Fruit fly (Drosophila melanogaster): ENCODE data around the gene CG42245.

CG42245 gene

DNA sequence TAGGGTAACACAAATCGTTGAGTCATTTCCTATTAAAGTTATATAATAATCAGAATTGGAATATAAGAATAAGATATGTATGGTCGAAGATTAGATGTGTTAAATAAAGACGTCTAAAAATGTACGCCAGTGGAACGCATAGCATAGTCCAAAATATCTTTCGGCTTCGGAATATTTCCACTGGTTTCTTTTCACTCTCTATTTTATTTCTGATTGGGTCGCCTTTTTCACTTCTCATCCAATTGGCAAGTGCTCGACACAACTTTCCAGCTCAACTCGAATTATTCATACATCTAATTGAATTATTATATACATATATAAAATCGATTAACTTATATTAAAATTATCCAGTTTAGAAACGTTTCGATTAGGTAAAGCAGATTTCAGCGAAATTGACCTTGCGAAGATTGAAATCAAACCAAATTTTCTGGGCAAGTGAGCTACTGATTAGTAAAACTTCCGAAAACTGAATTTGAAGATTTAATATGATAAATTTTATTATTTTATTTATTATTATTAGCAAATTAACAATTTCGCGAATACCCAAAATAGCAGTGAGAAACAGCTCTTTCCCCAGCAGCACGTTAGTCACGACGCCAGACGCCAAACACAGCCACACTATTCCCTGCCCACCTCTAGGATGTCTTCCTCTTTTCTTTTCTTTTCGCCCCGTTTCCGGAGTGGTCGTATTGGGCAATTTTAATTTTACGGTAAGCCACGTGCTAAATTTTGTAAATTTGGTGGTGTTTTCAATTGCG lies 44.5 kb upstream of the CG42245 start, which contains the start of gene RpL8 (continued):
- peak; percentile 64; the same call in 1 of the 2 replicates for TF ChIP-seq Ptx1 (GFP tag; IDR thresholded peaks at IDR 0.05)
- peak; percentile 42; the same call in 1 of the 2 replicates for TF ChIP-seq rib (GFP tag; IDR thresholded peaks at IDR 0.05)
- TF ChIP-seq Ada2b (GFP tag; IDR thresholded peaks at IDR 0.05) = peak; percentile 63
- TF ChIP-seq tio (GFP tag; optimal IDR thresholded peaks at IDR 0.05) = peak; percentile 53
- TF ChIP-seq CG17612 (GFP tag; IDR thresholded peaks at IDR 0.05) = 0 out of 2 replicates have a peak, but pooled peaks have one; percentile 25
- TF ChIP-seq Sox100B (GFP tag; optimal IDR thresholded peaks at IDR 0.05) = peak; percentile 73
- TF ChIP-seq CG17359 (tag; optimal IDR thresholded peaks at IDR 0.05) = peak; percentile 77
- TF ChIP-seq CG12236 (GFP tag; optimal IDR thresholded peaks at IDR 0.05) = peak; percentile 42
- TF ChIP-seq p53 (GFP tag; optimal IDR thresholded peaks at IDR 0.05) = peak; percentile 73
- peak; percentile 53 for TF ChIP-seq unc-4 (GFP tag; IDR thresholded peaks at IDR 0.05; ENCODE audit: partially characterized antibody)
- peak; percentile 26 for TF ChIP-seq CG8924 (tag; optimal IDR thresholded peaks at IDR 0.05)
- TF ChIP-seq CG4617 (GFP tag; optimal IDR thresholded peaks at IDR 0.05; ENCODE audit: borderline replicate concordance) = peak; percentile 68
- peak; percentile 62 for TF ChIP-seq Antp (GFP tag; optimal IDR thresholded peaks at IDR 0.05)
- peak; percentile 61 for TF ChIP-seq fd102C (GFP tag; optimal IDR thresholded peaks at IDR 0.05)
- peak; percentile 57 for TF ChIP-seq vfl (GFP tag; optimal IDR thresholded peaks at IDR 0.05)
- TF ChIP-seq Myb (GFP tag; optimal IDR thresholded peaks at IDR 0.05) = peak; percentile 51
- peak; percentile 74 for TF ChIP-seq Dad (GFP tag; optimal IDR thresholded peaks at IDR 0.05)
- peak; percentile 80 for TF ChIP-seq CHES-1-like (GFP tag; optimal IDR thresholded peaks at IDR 0.05)
- TF ChIP-seq psq (GFP tag; optimal IDR thresholded peaks at IDR 0.05) = peak; percentile 66
- peak; percentile 72 for TF ChIP-seq ewg (GFP tag; optimal IDR thresholded peaks at IDR 0.05)
- TF ChIP-seq mam (GFP tag; optimal IDR thresholded peaks at IDR 0.05) = peak; percentile 61
- TF ChIP-seq CG10959 (GFP tag; IDR thresholded peaks at IDR 0.05) = peak; percentile 63
- peak; percentile 64; the same call in 1 of the 2 replicates for TF ChIP-seq ham (GFP tag; IDR thresholded peaks at IDR 0.05)
- TF ChIP-seq HmgD (GFP tag; optimal IDR thresholded peaks at IDR 0.05) = peak; percentile 79
- no peak for TF ChIP-seq nerfin-2 (GFP tag; IDR thresholded peaks at IDR 0.05; ENCODE audit: partially characterized antibody)
- TF ChIP-seq D19B (GFP tag; optimal IDR thresholded peaks at IDR 0.05) = peak; percentile 58
- no peak for TF ChIP-seq Tbp (GFP tag; optimal IDR thresholded peaks at IDR 0.05)
- peak; percentile 62 for TF ChIP-seq CTCF (GFP tag; optimal IDR thresholded peaks at IDR 0.05)
- TF ChIP-seq CG31224 (GFP tag; IDR thresholded peaks at IDR 0.05) = peak; percentile 67
- peak; percentile 95 for TF ChIP-seq CG17912 (GFP tag; optimal IDR thresholded peaks at IDR 0.05)
- TF ChIP-seq CG7987 (GFP tag; optimal IDR thresholded peaks at IDR 0.05) = peak; percentile 97
- no peak for TF ChIP-seq tll (GFP tag; optimal IDR thresholded peaks at IDR 0.05)
- TF ChIP-seq mld (GFP tag; IDR thresholded peaks at IDR 0.05; ENCODE audit: partially characterized antibody) = no peak
- TF ChIP-seq gsb (GFP tag; IDR thresholded peaks at IDR 0.05) = peak; percentile 57
- peak; percentile 77 for TF ChIP-seq CG11696 (GFP tag; IDR thresholded peaks at IDR 0.05)
- no peak for TF ChIP-seq hkb (optimal IDR thresholded peaks at IDR 0.05)
- TF ChIP-seq hkb (GFP tag; IDR thresholded peaks at IDR 0.05) = peak; percentile 86
- TF ChIP-seq nau (GFP tag; optimal IDR thresholded peaks at IDR 0.05) = peak; percentile 88
- peak; percentile 58 for TF ChIP-seq CG4730 (GFP tag; IDR thresholded peaks at IDR 0.05)
- peak; percentile 74; the same call in 1 of the 2 replicates for TF ChIP-seq CG32772 (GFP tag; IDR thresholded peaks at IDR 0.05)
- TF ChIP-seq Rx (GFP tag; IDR thresholded peaks at IDR 0.05) = peak; percentile 80
- TF ChIP-seq CG14965 (GFP tag; optimal IDR thresholded peaks at IDR 0.05; ENCODE audit: borderline replicate concordance) = peak; percentile 17
- TF ChIP-seq sug (tag; optimal IDR thresholded peaks at IDR 0.05) = peak; percentile 79
- no peak for TF ChIP-seq CG8765 (GFP tag; IDR thresholded peaks at IDR 0.05)
- no peak for TF ChIP-seq Hr39 (optimal IDR thresholded peaks at IDR 0.05)
- TF ChIP-seq ase (GFP tag; IDR thresholded peaks at IDR 0.05) = peak; percentile 87
- peak; percentile 66 for TF ChIP-seq lmd (GFP tag; IDR thresholded peaks at IDR 0.05)
- peak; percentile 71 for TF ChIP-seq ttk (GFP tag; IDR thresholded peaks at IDR 0.05)
- peak; percentile 66 for TF ChIP-seq salm (tag; optimal IDR thresholded peaks at IDR 0.05)
- peak; percentile 65 to 67 for TF ChIP-seq bsh (GFP tag; optimal IDR thresholded peaks at IDR 0.05)
